Comparison of ENCODE assay signal across 4 fruit fly cellular contexts in genomic region chr3L:14681504-14681903, dm6.
TF ChIP-seq lines count a peak whose summit lies in the region.

No protein-coding gene starts in this region.

- TF ChIP-seq CTCF in whole organism, embryonic (GFP tag; optimal IDR thresholded peaks at IDR 0.05; lab: Kevin White, UChicago), result no peak

TF ChIP-seq in whole organism, adult, 20 proteins besides CTCF, POLR2A, EP300 and RAD21:
- no peak for TF ChIP-seq cic (GFP tag; optimal IDR thresholded peaks at IDR 0.05; lab: Kevin White, UChicago)
- no peak for TF ChIP-seq CG12768 (GFP tag; optimal IDR thresholded peaks at IDR 0.05; lab: Kevin White, UChicago)
- peak; percentile 67 for TF ChIP-seq kay (GFP tag; lab: Kevin White, UChicago; ENCODE audit: borderline replicate concordance)

TF ChIP-seq in whole organism, embryonic, 481 proteins besides CTCF, POLR2A, EP300 and RAD21 (continues in another document):
- peak; percentile 37; the same call in 1 of the 2 replicates for TF ChIP-seq Drgx (GFP tag; IDR thresholded peaks at IDR 0.05; lab: Robert Waterston, UW)
- no peak for TF ChIP-seq CG16813 (GFP tag; IDR thresholded peaks at IDR 0.05; lab: Robert Waterston, UW; ENCODE audit: partially characterized antibody)
- TF ChIP-seq Gug (GFP tag; IDR thresholded peaks at IDR 0.05; lab: Robert Waterston, UW), result no peak
- TF ChIP-seq abd-A (tag; optimal IDR thresholded peaks at IDR 0.05; lab: Kevin White, UChicago), result peak; percentile 5
- peak; percentile 2 for TF ChIP-seq scrt (GFP tag; optimal IDR thresholded peaks at IDR 0.05; lab: Kevin White, UChicago)
- no peak for TF ChIP-seq CG15479 (GFP tag; optimal IDR thresholded peaks at IDR 0.05; lab: Kevin White, UChicago)
- no peak for TF ChIP-seq pros (GFP tag; optimal IDR thresholded peaks at IDR 0.05; lab: Kevin White, UChicago)
- peak; percentile 94 for TF ChIP-seq z (GFP tag; IDR thresholded peaks at IDR 0.05; lab: Robert Waterston, UW)
- TF ChIP-seq Trl (optimal IDR thresholded peaks at IDR 0.05; lab: Kevin White, UChicago), result peak; percentile 21 to 25
- TF ChIP-seq Trl (GFP tag; optimal IDR thresholded peaks at IDR 0.05; lab: Kevin White, UChicago), result no peak
- no peak for TF ChIP-seq CG34376 (GFP tag; optimal IDR thresholded peaks at IDR 0.05; lab: Kevin White, UChicago)
- no peak for TF ChIP-seq nau (GFP tag; optimal IDR thresholded peaks at IDR 0.05; lab: Kevin White, UChicago)
- TF ChIP-seq run (tag; optimal IDR thresholded peaks at IDR 0.05; lab: Kevin White, UChicago), result no peak
- no peak for TF ChIP-seq klu (GFP tag; IDR thresholded peaks at IDR 0.05; lab: Robert Waterston, UW)
- TF ChIP-seq CG17568 (GFP tag; optimal IDR thresholded peaks at IDR 0.05; lab: Kevin White, UChicago), result no peak
- no peak for TF ChIP-seq knrl (GFP tag; IDR thresholded peaks at IDR 0.05; lab: Robert Waterston, UW; ENCODE audit: partially characterized antibody)
- TF ChIP-seq crc (GFP tag; optimal IDR thresholded peaks at IDR 0.05; lab: Kevin White, UChicago), result no peak
- no peak for TF ChIP-seq CG6813 (GFP tag; optimal IDR thresholded peaks at IDR 0.05; lab: Kevin White, UChicago)
- TF ChIP-seq sqz (GFP tag; optimal IDR thresholded peaks at IDR 0.05; lab: Kevin White, UChicago), result peak; percentile 77
- TF ChIP-seq PHDP (tag; optimal IDR thresholded peaks at IDR 0.05; lab: Kevin White, UChicago), result no peak
- TF ChIP-seq CG32767 (GFP tag; IDR thresholded peaks at IDR 0.05; lab: Robert Waterston, UW), result no peak
- no peak for TF ChIP-seq usp (GFP tag; optimal IDR thresholded peaks at IDR 0.05; lab: Kevin White, UChicago)
- TF ChIP-seq eyg (GFP tag; optimal IDR thresholded peaks at IDR 0.05; lab: Kevin White, UChicago), result no peak
- TF ChIP-seq peb (GFP tag; IDR thresholded peaks at IDR 0.05; lab: Robert Waterston, UW), result no peak
- TF ChIP-seq dm (GFP tag; optimal IDR thresholded peaks at IDR 0.05; lab: Kevin White, UChicago), result no peak
- TF ChIP-seq crp (GFP tag; optimal IDR thresholded peaks at IDR 0.05; lab: Kevin White, UChicago), result peak in 1 of 2 experiments; percentile 17
- no peak for TF ChIP-seq bigmax (GFP tag; optimal IDR thresholded peaks at IDR 0.05; lab: Kevin White, UChicago)
- TF ChIP-seq maf-S (GFP tag; optimal IDR thresholded peaks at IDR 0.05; lab: Kevin White, UChicago), result no peak
- no peak for TF ChIP-seq CG1233 (GFP tag; optimal IDR thresholded peaks at IDR 0.05; lab: Kevin White, UChicago)
- 0 out of 2 replicates have a peak, but pooled peaks have one; percentile 20 for TF ChIP-seq unc-4 (GFP tag; IDR thresholded peaks at IDR 0.05; lab: Robert Waterston, UW; ENCODE audit: partially characterized antibody)

TF ChIP-seq in whole organism, prepupa, 60 proteins besides CTCF, POLR2A, EP300 and RAD21:
- TF ChIP-seq CG6808 (GFP tag; optimal IDR thresholded peaks at IDR 0.05; lab: Kevin White, UChicago) (no peak), CG6276 (GFP tag; optimal IDR thresholded peaks at IDR 0.05; lab: Kevin White, UChicago) (peak; percentile 23), CG15336 (GFP tag; IDR thresholded peaks at IDR 0.05; lab: Robert Waterston, UW) (peak; percentile 58), CG6163 (GFP tag; IDR thresholded peaks at IDR 0.05; lab: Robert Waterston, UW) (0 out of 3 replicates have a peak, but pooled peaks have one; percentile 13)

TF ChIP-seq in whole organism, pupa, 21 proteins besides CTCF, POLR2A, EP300 and RAD21:
- TF ChIP-seq CG17806 (tag; optimal IDR thresholded peaks at IDR 0.05; lab: Kevin White, UChicago) (no peak), D1 (tag; optimal IDR thresholded peaks at IDR 0.05; lab: Kevin White, UChicago) (no peak), gl (tag; optimal IDR thresholded peaks at IDR 0.05; lab: Kevin White, UChicago) (no peak), CG12605 (GFP tag; IDR thresholded peaks at IDR 0.05; lab: Robert Waterston, UW) (peak; percentile 79)
